Worm (Caenorhabditis elegans) whole organism, L4 larva: ENCODE measurements around the gene C45H4.14.

Experiments used
- Y105C5A.15 ChIP-seq: fragments of 200-800 bp; sonication (Bioruptor generic); IDR thresholded peaks from 2 replicates; pipeline ENCODE4 v1.3.6; 2022; ENCODE audit warnings: missing genetic modification characterization, missing compliant biosample characterization
- aly-2 ChIP-seq: sonication (generic microtip); optimal IDR thresholded peaks from 2 replicates; lab custom pipeline; 2018; ENCODE audit warnings: missing biosample characterization, missing genetic modification characterization
- lin-13 ChIP-seq: fragments of 150-350 bp; optimal IDR thresholded peaks from 2 replicates; lab custom pipeline; 2014; ENCODE audit warnings: missing biosample characterization, missing genetic modification reagents, missing genetic modification characterization
- mdl-1 ChIP-seq, 2 experiments: fragments of 150-350 bp in 1 of 2; sonication (generic microtip) in 1 of 2; optimal IDR thresholded peaks; 2 replicates each; lab custom pipeline; 2014 to 2017; ENCODE audit warnings: missing biosample characterization in 2 of 2, missing genetic modification characterization in 2 of 2
- nhr-11 ChIP-seq: fragments of 150-350 bp; optimal IDR thresholded peaks from 2 replicates; lab custom pipeline; 2014; ENCODE audit warnings: missing biosample characterization, missing genetic modification characterization
- spr-1 ChIP-seq: sonication (generic microtip); optimal IDR thresholded peaks from 2 replicates; lab custom pipeline; 2016; ENCODE audit warnings: mild to moderate bottlenecking, missing genetic modification characterization, missing compliant biosample characterization
- tra-1 ChIP-seq: fragments of 200-800 bp; sonication (Bioruptor generic); IDR thresholded peaks from 2 replicates; pipeline ENCODE4 v1.3.6; 2022; ENCODE audit warnings: missing genetic modification reagents, missing genetic modification characterization, missing compliant biosample characterization

DNA sequence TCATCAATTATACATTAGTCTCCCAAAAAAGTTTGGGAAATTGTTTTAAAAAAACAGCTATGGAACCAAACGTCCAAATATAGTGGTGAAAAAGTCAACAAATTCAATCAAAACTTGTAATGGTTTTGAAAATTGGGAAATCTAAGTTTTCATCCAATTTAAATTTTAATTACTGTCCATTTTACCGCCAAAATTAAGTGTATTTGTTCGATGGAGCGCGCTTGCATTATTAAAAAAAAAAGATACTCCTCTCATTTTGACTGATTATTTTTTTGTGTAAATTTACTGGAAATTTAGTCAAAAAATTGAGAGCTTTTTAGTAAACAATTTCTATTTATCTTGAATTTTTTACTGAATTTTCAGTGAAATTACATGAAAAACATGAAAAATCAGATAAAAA lies 15.2 kb upstream of the C45H4.14 start:
- no peak for TF ChIP-seq nhr-11 (tag; lab: Kevin White, UChicago)
- no peak for TF ChIP-seq aly-2 (tag; lab: Kevin White, UChicago)
- TF ChIP-seq tra-1 (GFP tag; lab: Robert Waterston, UW), result no peak
- TF ChIP-seq lin-13 (GFP tag; lab: Kevin White, UChicago), result no peak
- TF ChIP-seq mdl-1 (tag; optimal IDR thresholded peaks at IDR 0.05; lab: Kevin White, UChicago), result no peak
- no peak for TF ChIP-seq spr-1 (tag; lab: Kevin White, UChicago)
- TF ChIP-seq Y105C5A.15 (GFP tag; lab: Robert Waterston, UW), result no peak
